Worm (Caenorhabditis elegans) whole organism, L4 larva: Measurements from ENCODE around the gene ptp-1.

Source experiments
- F10B5.3 ChIP-seq: sonication (generic microtip); optimal IDR thresholded peaks from 2 replicates; lab custom pipeline; 2016; ENCODE audit warnings: mild to moderate bottlenecking, missing genetic modification characterization, missing compliant biosample characterization
- F26F4.8 ChIP-seq: fragments of 200-800 bp; sonication (Bioruptor generic); conservative IDR thresholded peaks from 2 replicates; pipeline ENCODE4 v1.3.6; 2022; ENCODE audit warnings: missing genetic modification characterization, missing compliant biosample characterization
- F44E2.7 ChIP-seq: fragments of 200-800 bp; sonication (Bioruptor generic); IDR thresholded peaks from 2 replicates; pipeline ENCODE4 v2.1.2; 2022; ENCODE audit warnings: missing genetic modification characterization, missing compliant biosample characterization
- F49E8.2 ChIP-seq: sonication (generic microtip); optimal IDR thresholded peaks from 2 replicates; lab custom pipeline; 2016; ENCODE audit warnings: missing compliant biosample characterization, mild to moderate bottlenecking, missing genetic modification characterization, borderline replicate concordance
- T20F7.1 ChIP-seq: fragments of 200-800 bp; sonication (Bioruptor generic); optimal IDR thresholded peaks from 2 replicates; lab custom pipeline; 2018; ENCODE audit warnings: mild to moderate bottlenecking, missing genetic modification characterization, missing compliant biosample characterization
- Y105C5A.15 ChIP-seq: fragments of 200-800 bp; sonication (Bioruptor generic); IDR thresholded peaks from 2 replicates; pipeline ENCODE4 v1.3.6; 2022; ENCODE audit warnings: missing genetic modification characterization, missing compliant biosample characterization
- Y48G9A.11 ChIP-seq: fragments of 200-800 bp; sonication (Bioruptor generic); IDR thresholded peaks from 2 replicates; pipeline ENCODE4 v1.3.6; 2022; ENCODE audit warnings: missing genetic modification reagents, missing genetic modification characterization, missing compliant biosample characterization
- ZK546.5 ChIP-seq, 2 experiments: sonication (generic microtip); optimal IDR thresholded peaks; 2 replicates each; lab custom pipeline; 2017; ENCODE audit warnings: missing biosample characterization in 2 of 2, missing genetic modification characterization in 2 of 2
- aha-1 ChIP-seq: fragments of 150-350 bp; peaks from one replicate; lab custom pipeline; 2014; ENCODE audit warnings: missing biosample characterization, missing genetic modification characterization
- aly-2 ChIP-seq: sonication (generic microtip); optimal IDR thresholded peaks from 2 replicates; lab custom pipeline; 2018; ENCODE audit warnings: missing biosample characterization, missing genetic modification characterization
- arid-1 ChIP-seq: fragments of 200-800 bp; sonication (Bioruptor generic); conservative IDR thresholded peaks from 2 replicates; pipeline ENCODE4 v1.3.6; 2022; ENCODE audit warnings: missing genetic modification reagents, missing genetic modification characterization, missing compliant biosample characterization
- attf-4 ChIP-seq: sonication (generic microtip); optimal IDR thresholded peaks from 3 replicates; lab custom pipeline; 2017; ENCODE audit warnings: missing biosample characterization, missing genetic modification characterization
- ceh-20 ChIP-seq: fragments of 200-800 bp; sonication (Bioruptor generic); IDR thresholded peaks from 2 replicates; pipeline ENCODE4 v1.3.6; 2022; ENCODE audit warnings: missing genetic modification reagents, missing genetic modification characterization, missing compliant biosample characterization
- ceh-28 ChIP-seq: fragments of 150-350 bp; optimal IDR thresholded peaks from 2 replicates; lab custom pipeline; 2014; ENCODE audit warnings: missing biosample characterization, missing genetic modification reagents, missing genetic modification characterization
- ces-1 ChIP-seq: fragments of 150-350 bp; sonication (generic microtip); optimal IDR thresholded peaks from 4 replicates; lab custom pipeline; 2014; ENCODE audit warnings: missing biosample characterization, missing genetic modification reagents, missing genetic modification characterization
- cey-2 ChIP-seq: sonication (generic microtip); optimal IDR thresholded peaks from 3 replicates; lab custom pipeline; 2017; ENCODE audit warnings: missing genetic modification characterization, mild to moderate bottlenecking, missing compliant biosample characterization, antibody characterized with exemption, borderline replicate concordance; ENCODE audit not compliant: insufficient read depth
- daf-12 ChIP-seq: fragments of 150-350 bp; optimal IDR thresholded peaks from 2 replicates; lab custom pipeline; 2014; ENCODE audit warnings: missing biosample characterization, missing genetic modification reagents, missing genetic modification characterization
- dmd-6 ChIP-seq: fragments of 200-800 bp; sonication (Bioruptor generic); IDR thresholded peaks from 2 replicates; pipeline ENCODE4 v1.3.6; 2022; ENCODE audit warnings: missing genetic modification reagents, missing genetic modification characterization, missing compliant biosample characterization
- dmd-9 ChIP-seq: fragments of 200-800 bp; sonication (Bioruptor generic); IDR thresholded peaks from 2 replicates; pipeline ENCODE4 v1.3.6; 2022; ENCODE audit warnings: missing genetic modification reagents, missing genetic modification characterization, missing compliant biosample characterization
- duxl-1 ChIP-seq: sonication (generic microtip); optimal IDR thresholded peaks from 2 replicates; lab custom pipeline; 2016; ENCODE audit warnings: mild to moderate bottlenecking, missing genetic modification characterization, moderate library complexity, missing compliant biosample characterization; ENCODE audit not compliant: poor library complexity
- egl-43 ChIP-seq: fragments of 200-800 bp; sonication (Bioruptor generic); IDR thresholded peaks from 2 replicates; pipeline ENCODE4 v1.3.6; 2022; ENCODE audit warnings: missing genetic modification reagents, missing genetic modification characterization, missing compliant biosample characterization
- fkh-10 ChIP-seq: fragments of 150-350 bp; optimal IDR thresholded peaks from 2 replicates; lab custom pipeline; 2014; ENCODE audit warnings: missing biosample characterization, missing genetic modification reagents, missing genetic modification characterization
- gei-8 ChIP-seq: fragments of 200-800 bp; sonication (Bioruptor generic); optimal IDR thresholded peaks from 2 replicates; lab custom pipeline; 2018; ENCODE audit warnings: mild to moderate bottlenecking, missing genetic modification characterization, missing compliant biosample characterization
- hlh-11 ChIP-seq: fragments of 200-800 bp; sonication (Bioruptor generic); optimal IDR thresholded peaks from 2 replicates; lab custom pipeline; 2018; ENCODE audit warnings: mild to moderate bottlenecking, missing genetic modification characterization, missing compliant biosample characterization
- hlh-30 ChIP-seq: sonication (generic microtip); optimal IDR thresholded peaks from 2 replicates; lab custom pipeline; 2017; ENCODE audit warnings: antibody characterized with exemption, mild to moderate bottlenecking, missing genetic modification characterization, missing compliant biosample characterization; ENCODE audit not compliant: insufficient read depth
- lim-7 ChIP-seq: fragments of 200-800 bp; sonication (Bioruptor generic); IDR thresholded peaks from 2 replicates; pipeline ENCODE4 v1.3.6; 2022; ENCODE audit warnings: missing genetic modification characterization, missing compliant biosample characterization
- lin-1 ChIP-seq: fragments of 200-800 bp; sonication (Bioruptor generic); IDR thresholded peaks from 2 replicates; pipeline ENCODE4 v1.3.6; 2022; ENCODE audit warnings: missing genetic modification reagents, missing genetic modification characterization, missing compliant biosample characterization
- lin-13 ChIP-seq: fragments of 150-350 bp; optimal IDR thresholded peaks from 2 replicates; lab custom pipeline; 2014; ENCODE audit warnings: missing biosample characterization, missing genetic modification reagents, missing genetic modification characterization
- lin-29 ChIP-seq: fragments of 200-800 bp; sonication (Bioruptor generic); IDR thresholded peaks from 2 replicates; pipeline ENCODE4 v1.3.6; 2022; ENCODE audit warnings: missing genetic modification reagents, missing genetic modification characterization, missing compliant biosample characterization
- madf-5 ChIP-seq, 2 experiments: fragments of 200-800 bp; sonication (Bioruptor generic); IDR thresholded peaks; 2 replicates each; pipeline ENCODE4 v1.3.6; 2022; ENCODE audit warnings: missing compliant biosample characterization in 2 of 2, missing genetic modification characterization in 2 of 2
- mdl-1 ChIP-seq, 2 experiments: fragments of 150-350 bp in 1 of 2; sonication (generic microtip) in 1 of 2; optimal IDR thresholded peaks; 2 replicates each; lab custom pipeline; 2014 to 2017; ENCODE audit warnings: missing biosample characterization in 2 of 2, missing genetic modification characterization in 2 of 2
- mep-1 ChIP-seq: fragments of 150-350 bp; sonication (generic microtip); optimal IDR thresholded peaks from 3 replicates; lab custom pipeline; 2014; ENCODE audit warnings: missing biosample characterization, missing genetic modification characterization
- mxl-3 ChIP-seq: fragments of 200-800 bp; sonication (Bioruptor generic); optimal IDR thresholded peaks from 2 replicates; lab custom pipeline; 2018; ENCODE audit warnings: mild to moderate bottlenecking, missing genetic modification characterization, missing compliant biosample characterization
- nhr-111 ChIP-seq: fragments of 200-800 bp; sonication (Bioruptor generic); optimal IDR thresholded peaks from 2 replicates; lab custom pipeline; 2018; ENCODE audit warnings: mild to moderate bottlenecking, missing genetic modification characterization, missing compliant biosample characterization
- nhr-237 ChIP-seq: sonication (generic microtip); optimal IDR thresholded peaks from 2 replicates; lab custom pipeline; 2017; ENCODE audit warnings: missing biosample characterization, missing genetic modification characterization
- nhr-76 ChIP-seq: fragments of 150-350 bp; optimal IDR thresholded peaks from 2 replicates; lab custom pipeline; 2014; ENCODE audit warnings: missing biosample characterization, missing genetic modification characterization
- pqm-1 ChIP-seq: sonication (generic microtip); optimal IDR thresholded peaks from 2 replicates; lab custom pipeline; 2017; ENCODE audit warnings: missing biosample characterization, missing genetic modification characterization
- skn-1 ChIP-seq: fragments of 150-350 bp; optimal IDR thresholded peaks from 2 replicates; lab custom pipeline; 2014; ENCODE audit warnings: missing biosample characterization, missing genetic modification characterization
- spr-3 ChIP-seq: fragments of 200-800 bp; sonication (Bioruptor generic); optimal IDR thresholded peaks from 2 replicates; lab custom pipeline; 2018; ENCODE audit warnings: mild to moderate bottlenecking, missing genetic modification characterization, missing compliant biosample characterization
- tra-1 ChIP-seq: fragments of 200-800 bp; sonication (Bioruptor generic); IDR thresholded peaks from 2 replicates; pipeline ENCODE4 v1.3.6; 2022; ENCODE audit warnings: missing genetic modification reagents, missing genetic modification characterization, missing compliant biosample characterization
- unc-62 ChIP-seq, 3 experiments: fragments of 150-350 bp in 1 of 3; sonication (generic microtip); optimal IDR thresholded peaks in 2 of 3; peaks in 1 of 3; 1 replicate in 1 of 3; 2 replicates in 2 of 3; lab custom pipeline; 2014 to 2017; ENCODE audit warnings: missing biosample characterization in 3 of 3, missing genetic modification characterization in 3 of 3, missing genetic modification reagents in 3 of 3, missing genotype in 1 of 3
- vab-7 ChIP-seq: fragments of 200-800 bp; sonication (Bioruptor generic); IDR thresholded peaks from 2 replicates; pipeline ENCODE4 v1.3.6; 2022; ENCODE audit warnings: missing genetic modification reagents, missing genetic modification characterization, missing compliant biosample characterization
- zfp-2 ChIP-seq: sonication (generic microtip); optimal IDR thresholded peaks from 2 replicates; lab custom pipeline; 2016; ENCODE audit warnings: mild to moderate bottlenecking, missing genetic modification characterization, missing compliant biosample characterization
- zip-11 ChIP-seq: fragments of 200-800 bp; sonication (Bioruptor generic); IDR thresholded peaks from 2 replicates; pipeline ENCODE4 v1.3.6; 2022; ENCODE audit warnings: missing genetic modification characterization, missing compliant biosample characterization
- zip-2 ChIP-seq: fragments of 150-350 bp; optimal IDR thresholded peaks from 2 replicates; lab custom pipeline; 2014; ENCODE audit warnings: missing biosample characterization, missing genetic modification characterization
- ztf-11 ChIP-seq: fragments of 150-350 bp; optimal IDR thresholded peaks from 2 replicates; lab custom pipeline; 2014; ENCODE audit warnings: missing biosample characterization, missing genetic modification characterization

Gene ptp-1

ce11 chrIII:3590365-3590764, at the start of gene ptp-1:
Gene ptp-1, plus strand, starts transcription at chrIII:3590722.
- TF ChIP-seq F10B5.3 (tag; lab: Kevin White, UChicago), result no peak
- peak in 1 of 2 experiments; percentile 31 for TF ChIP-seq unc-62 (GFP tag; optimal IDR thresholded peaks at IDR 0.05 in 1 of 2; lab: Kevin White, UChicago)
- no peak for TF ChIP-seq unc-62 (tag; optimal IDR thresholded peaks at IDR 0.05; lab: Kevin White, UChicago)
- no peak for TF ChIP-seq gei-8

ce11 chrIII:3541093-3541492, 49.4 kb upstream of the ptp-1 start:
- TF ChIP-seq F44E2.7 (GFP tag; lab: Robert Waterston, UW) (no peak), aha-1 (tag; lab: Kevin White, UChicago) (peak; percentile 22)
- TF ChIP-seq, all 104 proteins: peak for 1

- TF ChIP-seq dmd-6 (GFP tag; lab: Robert Waterston, UW) (no peak), lin-1 (no peak), pqm-1 (tag; lab: Kevin White, UChicago) (no peak), dmd-9 (no peak), nhr-111 (GFP tag; lab: Kevin White, UChicago) (no peak), spr-3 (GFP tag; lab: Kevin White, UChicago) (no peak), mdl-1 (tag; optimal IDR thresholded peaks at IDR 0.05; lab: Kevin White, UChicago) (no peak), madf-5 (GFP tag; IDR thresholded peaks at IDR 0.05; lab: Robert Waterston, UW) (no peak), F26F4.8 (GFP tag; lab: Robert Waterston, UW) (no peak), T20F7.1 (no peak), lim-7 (no peak), ceh-20 (no peak), zip-2 (no peak), mxl-3 (GFP tag; lab: Kevin White, UChicago) (no peak), zip-11 (GFP tag; lab: Robert Waterston, UW) (no peak)
Measured at ce11 chrIII:3541539-3541938, 49.0 kb upstream of the ptp-1 start, which contains the start of gene ben-1. Gene ben-1, minus strand, starts transcription at chrIII:3541639.

- TF ChIP-seq lin-13 (no peak), cey-2 (no peak), tra-1 (GFP tag; lab: Robert Waterston, UW) (no peak), dmd-6 (GFP tag; lab: Robert Waterston, UW) (no peak), daf-12 (tag; lab: Kevin White, UChicago) (no peak), lin-29 (GFP tag; lab: Robert Waterston, UW) (no peak), F10B5.3 (tag; lab: Kevin White, UChicago) (no peak), duxl-1 (tag; lab: Kevin White, UChicago) (no peak), arid-1 (GFP tag; lab: Robert Waterston, UW) (no peak), F44E2.7 (GFP tag; lab: Robert Waterston, UW) (no peak), ZK546.5 (tag; optimal IDR thresholded peaks at IDR 0.05; lab: Kevin White, UChicago) (no peak), Y48G9A.11 (GFP tag; lab: Robert Waterston, UW) (no peak), F49E8.2 (no peak), dmd-9 (no peak), aly-2 (tag; lab: Kevin White, UChicago) (no peak), zfp-2 (no peak), hlh-30 (no peak), nhr-76 (tag; lab: Kevin White, UChicago) (no peak), vab-7 (no peak), skn-1 (no peak), ceh-28 (tag; lab: Kevin White, UChicago) (no peak), ztf-11 (tag; lab: Kevin White, UChicago) (no peak), mep-1 (peak; percentile 16), fkh-10 (GFP tag; lab: Kevin White, UChicago) (peak; percentile 51), hlh-11 (tag; lab: Kevin White, UChicago) (no peak), attf-4 (tag; lab: Kevin White, UChicago) (no peak), ces-1 (peak; percentile 11), lim-7 (no peak), nhr-237 (tag; lab: Kevin White, UChicago) (no peak), egl-43 (GFP tag; lab: Robert Waterston, UW) (no peak), Y105C5A.15 (GFP tag; lab: Robert Waterston, UW) (no peak)
Measured at ce11 chrIII:3542105-3542504, 48.4 kb upstream of the ptp-1 start.
